Fruit fly (Drosophila melanogaster): ENCODE measurements around the gene ScsbetaG.

Gene ScsbetaG

DNA sequence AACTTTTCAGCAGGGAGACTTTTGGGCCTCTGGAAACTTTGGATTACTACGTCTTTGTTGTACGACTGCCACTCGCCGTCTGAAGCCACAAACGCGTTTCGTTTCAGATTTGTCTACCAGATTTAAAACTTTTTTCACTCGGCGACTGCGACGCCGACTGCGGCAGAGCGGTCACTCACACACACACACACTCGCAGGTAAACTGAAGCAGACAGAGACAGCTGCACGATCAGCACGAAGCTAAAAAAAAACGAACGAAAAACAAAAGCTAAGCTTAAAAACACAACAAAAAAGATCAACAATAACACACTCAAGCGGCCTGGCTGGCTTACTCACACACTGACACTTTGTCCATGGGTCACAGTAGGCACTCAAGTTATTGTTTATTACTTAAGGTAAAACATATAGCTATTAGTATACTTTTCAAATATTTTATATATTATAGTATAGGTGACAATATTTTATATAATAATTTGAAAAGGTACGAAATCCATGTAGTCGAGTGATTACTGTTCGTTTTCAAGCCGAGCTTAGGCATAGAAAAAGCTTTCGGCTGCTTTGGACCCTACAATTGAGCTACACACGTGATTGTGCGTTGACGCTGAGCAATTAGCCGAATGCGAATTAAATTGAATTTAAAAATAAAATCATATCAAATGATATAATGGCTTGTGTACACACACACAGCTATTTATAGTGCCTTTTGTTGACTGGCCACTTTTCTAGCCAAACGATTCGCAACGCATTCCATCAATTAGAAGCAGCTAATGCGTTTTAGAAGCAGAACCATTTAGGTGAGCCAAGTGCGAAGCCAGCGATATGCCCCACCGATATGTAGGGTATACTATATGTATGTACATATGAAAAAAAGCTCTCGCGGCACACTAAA, 14.0 kb upstream of the ScsbetaG start, which contains the start of gene Msr-110 (continued):
- TF ChIP-seq vfl (GFP tag; optimal IDR thresholded peaks at IDR 0.05) (peak; percentile 39), fd102C (GFP tag; optimal IDR thresholded peaks at IDR 0.05) (no peak), pita (GFP tag; optimal IDR thresholded peaks at IDR 0.05) (no peak), stc (GFP tag; IDR thresholded peaks at IDR 0.05) (peak; percentile 87), esg (GFP tag; conservative IDR thresholded peaks at IDR 0.05) (peak; percentile 89), bbx (GFP tag; IDR thresholded peaks at IDR 0.05; ENCODE audit: partially characterized antibody) (no peak), pb (GFP tag; optimal IDR thresholded peaks at IDR 0.05) (peak; percentile 66), CG8359 (GFP tag; optimal IDR thresholded peaks at IDR 0.05; ENCODE audit: borderline replicate concordance) (peak; percentile 39), NC2β (GFP tag; optimal IDR thresholded peaks at IDR 0.05) (no peak), CG4404 (GFP tag; IDR thresholded peaks at IDR 0.05) (peak; percentile 77), otp (GFP tag; IDR thresholded peaks at IDR 0.05) (peak; percentile 57), HLH54F (GFP tag; optimal IDR thresholded peaks at IDR 0.05) (peak; percentile 77), CG1233 (GFP tag; optimal IDR thresholded peaks at IDR 0.05) (peak; percentile 86), crol (GFP tag; IDR thresholded peaks at IDR 0.05) (no peak), Dek (tag; optimal IDR thresholded peaks at IDR 0.05) (peak; percentile 93), CG10565 (GFP tag; optimal IDR thresholded peaks at IDR 0.05) (peak; percentile 21), CG17359 (tag; optimal IDR thresholded peaks at IDR 0.05) (peak; percentile 94), shn (GFP tag; optimal IDR thresholded peaks at IDR 0.05) (peak; percentile 79), CG18599 (GFP tag; optimal IDR thresholded peaks at IDR 0.05) (peak; percentile 92), prd (optimal IDR thresholded peaks at IDR 0.05) (no peak), prd (GFP tag; IDR thresholded peaks at IDR 0.05) (peak; percentile 89), CG16863 (GFP tag; optimal IDR thresholded peaks at IDR 0.05) (peak; percentile 79), corto (GFP tag; optimal IDR thresholded peaks at IDR 0.05) (peak; percentile 93), CG2116 (GFP tag; optimal IDR thresholded peaks at IDR 0.05) (peak; percentile 37), Dfd (GFP tag; optimal IDR thresholded peaks at IDR 0.05) (no peak), CG15269 (tag; optimal IDR thresholded peaks at IDR 0.05) (peak; percentile 95), CG32767 (GFP tag; IDR thresholded peaks at IDR 0.05) (peak; percentile 92), CG13123 (GFP tag; optimal IDR thresholded peaks at IDR 0.05) (no peak), Chrac-16 (GFP tag; optimal IDR thresholded peaks at IDR 0.05) (peak; percentile 65), Spps (tag; optimal IDR thresholded peaks at IDR 0.05) (peak; percentile 47), Eip74EF (GFP tag; optimal IDR thresholded peaks at IDR 0.05) (peak in 1 of 2 experiments; percentile 86), CG34422 (GFP tag; IDR thresholded peaks at IDR 0.05) (peak; percentile 91), sob (GFP tag; IDR thresholded peaks at IDR 0.05) (peak; percentile 94), CG8924 (tag; optimal IDR thresholded peaks at IDR 0.05) (peak; percentile 89), CG2120 (GFP tag; optimal IDR thresholded peaks at IDR 0.05) (peak; percentile 89), aop (GFP tag; IDR thresholded peaks at IDR 0.05) (0 out of 2 replicates have a peak, but pooled peaks have one; percentile 36), Dp (GFP tag; optimal IDR thresholded peaks at IDR 0.05) (no peak), D19B (GFP tag; optimal IDR thresholded peaks at IDR 0.05) (peak; percentile 83), slp2 (GFP tag; optimal IDR thresholded peaks at IDR 0.05) (peak; percentile 80), CG34224 (GFP tag; IDR thresholded peaks at IDR 0.05; ENCODE audit: partially characterized antibody) (no peak), MESR4 (GFP tag; optimal IDR thresholded peaks at IDR 0.05) (no peak), Atf3 (GFP tag; optimal IDR thresholded peaks at IDR 0.05) (peak; percentile 74), ssp (GFP tag; IDR thresholded peaks at IDR 0.05) (peak; percentile 83), sd (tag; optimal IDR thresholded peaks at IDR 0.05) (peak; percentile 82), lola (GFP tag; optimal IDR thresholded peaks at IDR 0.05) (peak in 1 of 3 experiments; percentile 41), CG1792 (GFP tag; optimal IDR thresholded peaks at IDR 0.05) (peak; percentile 52), CG16779 (GFP tag; IDR thresholded peaks at IDR 0.05) (peak; percentile 84), p53 (GFP tag; optimal IDR thresholded peaks at IDR 0.05) (peak; percentile 35)

Data from whole organism, embryonic.